Fruit fly (Drosophila melanogaster): ENCODE measurements around the gene CG32686.

Gene CG32686

dm6 chrX:10369315-10369714 is 5.8 kb downstream of the CG32686 start:
- TF ChIP-seq CG9948 (tag; optimal IDR thresholded peaks at IDR 0.05), result no peak
- no peak for TF ChIP-seq Ets98B (GFP tag; IDR thresholded peaks at IDR 0.05)
- no peak for TF ChIP-seq Snoo (tag; optimal IDR thresholded peaks at IDR 0.05)
- no peak for TF ChIP-seq fd96Ca (GFP tag; IDR thresholded peaks at IDR 0.05)
- no peak for TF ChIP-seq D1 (tag; optimal IDR thresholded peaks at IDR 0.05)
- TF ChIP-seq CG12605 (GFP tag; IDR thresholded peaks at IDR 0.05), result no peak
- TF ChIP-seq CG8159 (tag; optimal IDR thresholded peaks at IDR 0.05), result no peak
- TF ChIP-seq CG17806 (tag; optimal IDR thresholded peaks at IDR 0.05), result no peak
- TF ChIP-seq CG4496 (GFP tag; IDR thresholded peaks at IDR 0.05), result no peak
- TF ChIP-seq CG32121 (GFP tag; IDR thresholded peaks at IDR 0.05), result no peak
- TF ChIP-seq CG13204 (GFP tag; optimal IDR thresholded peaks at IDR 0.05), result no peak
- TF ChIP-seq CG10348 (GFP tag; IDR thresholded peaks at IDR 0.05), result no peak
- no peak for TF ChIP-seq rn (GFP tag; IDR thresholded peaks at IDR 0.05)
- no peak for TF ChIP-seq Pif1B (GFP tag; optimal IDR thresholded peaks at IDR 0.05)
- no peak for TF ChIP-seq gl (tag; optimal IDR thresholded peaks at IDR 0.05)
- TF ChIP-seq CG8301 (tag; optimal IDR thresholded peaks at IDR 0.05), result no peak
- TF ChIP-seq EcR (GFP tag; optimal IDR thresholded peaks at IDR 0.05), result no peak

- no peak for TF ChIP-seq CG34367 (tag; optimal IDR thresholded peaks at IDR 0.05)
- TF ChIP-seq CG12605 (GFP tag; IDR thresholded peaks at IDR 0.05), result 0 out of 2 replicates have a peak, but pooled peaks have one; percentile 20
These were observed 7.3 kb downstream of the CG32686 start, which contains the start of gene CG17841 for dm6 chrX:10367801-10368203. TSS of gene CG17841 (plus strand) at chrX:10368052.

dm6 chrX:10367372-10367771 is 7.7 kb downstream of the CG32686 start, which contains the start of gene CG32679:
TSS of gene CG32679 (minus strand) at chrX:10367472.
- TF ChIP-seq Ets98B (GFP tag; IDR thresholded peaks at IDR 0.05), result no peak
- no peak for TF ChIP-seq CG34367 (tag; optimal IDR thresholded peaks at IDR 0.05)
- TF ChIP-seq Snoo (tag; optimal IDR thresholded peaks at IDR 0.05), result no peak
- no peak for TF ChIP-seq CG17806 (tag; optimal IDR thresholded peaks at IDR 0.05)
- no peak for TF ChIP-seq CG15710 (tag; optimal IDR thresholded peaks at IDR 0.05)
- no peak for TF ChIP-seq D1 (tag; optimal IDR thresholded peaks at IDR 0.05)
- TF ChIP-seq fd96Ca (GFP tag; IDR thresholded peaks at IDR 0.05), result no peak
- no peak for TF ChIP-seq CG9948 (tag; optimal IDR thresholded peaks at IDR 0.05)
- no peak for TF ChIP-seq CG32121 (GFP tag; IDR thresholded peaks at IDR 0.05)
- no peak for TF ChIP-seq CG14655 (GFP tag; optimal IDR thresholded peaks at IDR 0.05)
- no peak for TF ChIP-seq Pif1A (GFP tag; optimal IDR thresholded peaks at IDR 0.05)

- TF ChIP-seq CG14655 (GFP tag; optimal IDR thresholded peaks at IDR 0.05), result no peak
- no peak for TF ChIP-seq CG13204 (GFP tag; optimal IDR thresholded peaks at IDR 0.05)
- no peak for TF ChIP-seq CG10348 (GFP tag; IDR thresholded peaks at IDR 0.05)
- TF ChIP-seq CG34367 (tag; optimal IDR thresholded peaks at IDR 0.05), result no peak
- 0 out of 3 replicates have a peak, but pooled peaks have one; percentile 50 for TF ChIP-seq CG4496 (GFP tag; IDR thresholded peaks at IDR 0.05)
- TF ChIP-seq gl (tag; optimal IDR thresholded peaks at IDR 0.05), result no peak
- TF ChIP-seq CG17806 (tag; optimal IDR thresholded peaks at IDR 0.05), result no peak
- TF ChIP-seq CG12605 (GFP tag; IDR thresholded peaks at IDR 0.05), result peak; percentile 25; the same call in 1 of the 2 replicates
- TF ChIP-seq EcR (GFP tag; optimal IDR thresholded peaks at IDR 0.05), result peak; percentile 58
- TF ChIP-seq CG8159 (tag; optimal IDR thresholded peaks at IDR 0.05), result peak; percentile 8
- TF ChIP-seq CG8301 (tag; optimal IDR thresholded peaks at IDR 0.05), result no peak
- TF ChIP-seq Snoo (tag; optimal IDR thresholded peaks at IDR 0.05), result peak; percentile 5
- TF ChIP-seq CG15710 (tag; optimal IDR thresholded peaks at IDR 0.05), result no peak
- no peak for TF ChIP-seq CG32121 (GFP tag; IDR thresholded peaks at IDR 0.05)
- TF ChIP-seq rn (GFP tag; IDR thresholded peaks at IDR 0.05), result no peak
- TF ChIP-seq fd96Ca (GFP tag; IDR thresholded peaks at IDR 0.05), result peak; percentile 26; the same call in 1 of the 3 replicates
- TF ChIP-seq Pif1B (GFP tag; optimal IDR thresholded peaks at IDR 0.05), result no peak
- TF ChIP-seq Pif1A (GFP tag; optimal IDR thresholded peaks at IDR 0.05), result no peak
- TF ChIP-seq CG9948 (tag; optimal IDR thresholded peaks at IDR 0.05), result no peak
- TF ChIP-seq Ets98B (GFP tag; IDR thresholded peaks at IDR 0.05), result no peak
- no peak for TF ChIP-seq D1 (tag; optimal IDR thresholded peaks at IDR 0.05)
These were observed 9.2 kb downstream of the CG32686 start for dm6 chrX:10365748-10366415.

- no peak for TF ChIP-seq Ets98B (GFP tag; IDR thresholded peaks at IDR 0.05)
- no peak for TF ChIP-seq gl (tag; optimal IDR thresholded peaks at IDR 0.05)
- no peak for TF ChIP-seq CG34367 (tag; optimal IDR thresholded peaks at IDR 0.05)
- no peak for TF ChIP-seq CG12605 (GFP tag; IDR thresholded peaks at IDR 0.05)
- no peak for TF ChIP-seq D1 (tag; optimal IDR thresholded peaks at IDR 0.05)
- no peak for TF ChIP-seq EcR (GFP tag; optimal IDR thresholded peaks at IDR 0.05)
- TF ChIP-seq CG15710 (tag; optimal IDR thresholded peaks at IDR 0.05), result no peak
- TF ChIP-seq Pif1B (GFP tag; optimal IDR thresholded peaks at IDR 0.05), result no peak
- TF ChIP-seq rn (GFP tag; IDR thresholded peaks at IDR 0.05), result no peak
- no peak for TF ChIP-seq CG13204 (GFP tag; optimal IDR thresholded peaks at IDR 0.05)
- TF ChIP-seq CG14655 (GFP tag; optimal IDR thresholded peaks at IDR 0.05), result no peak
- TF ChIP-seq CG17806 (tag; optimal IDR thresholded peaks at IDR 0.05), result no peak
- no peak for TF ChIP-seq CG10348 (GFP tag; IDR thresholded peaks at IDR 0.05)
- 0 out of 3 replicates have a peak, but pooled peaks have one; percentile 29 for TF ChIP-seq fd96Ca (GFP tag; IDR thresholded peaks at IDR 0.05)
- peak; percentile 24 for TF ChIP-seq Pif1A (GFP tag; optimal IDR thresholded peaks at IDR 0.05)
- no peak for TF ChIP-seq Snoo (tag; optimal IDR thresholded peaks at IDR 0.05)
- TF ChIP-seq CG8159 (tag; optimal IDR thresholded peaks at IDR 0.05), result peak; percentile 15
- TF ChIP-seq CG4496 (GFP tag; IDR thresholded peaks at IDR 0.05), result no peak
- no peak for TF ChIP-seq CG8301 (tag; optimal IDR thresholded peaks at IDR 0.05)
- no peak for TF ChIP-seq CG9948 (tag; optimal IDR thresholded peaks at IDR 0.05)
- no peak for TF ChIP-seq CG32121 (GFP tag; IDR thresholded peaks at IDR 0.05)
These were observed 10.4 kb downstream of the CG32686 start for dm6 chrX:10364556-10365227.

All from whole organism, pupa.